Worm (Caenorhabditis elegans) whole organism, L4 larva: ENCODE data around the gene R31.2.

Source experiments
- F10B5.3 ChIP-seq: sonication (generic microtip); optimal IDR thresholded peaks from 2 replicates; lab custom pipeline; 2016; ENCODE audit warnings: mild to moderate bottlenecking, missing genetic modification characterization, missing compliant biosample characterization
- F26F4.8 ChIP-seq: fragments of 200-800 bp; sonication (Bioruptor generic); conservative IDR thresholded peaks from 2 replicates; pipeline ENCODE4 v1.3.6; 2022; ENCODE audit warnings: missing genetic modification characterization, missing compliant biosample characterization
- F49E8.2 ChIP-seq: sonication (generic microtip); optimal IDR thresholded peaks from 2 replicates; lab custom pipeline; 2016; ENCODE audit warnings: missing compliant biosample characterization, mild to moderate bottlenecking, missing genetic modification characterization, borderline replicate concordance
- Y48G9A.11 ChIP-seq: fragments of 200-800 bp; sonication (Bioruptor generic); IDR thresholded peaks from 2 replicates; pipeline ENCODE4 v1.3.6; 2022; ENCODE audit warnings: missing genetic modification reagents, missing genetic modification characterization, missing compliant biosample characterization
- Y75B8A.6 ChIP-seq: fragments of 200-800 bp; sonication (Bioruptor generic); IDR thresholded peaks from 2 replicates; pipeline ENCODE4 v1.3.6; 2022; ENCODE audit warnings: missing genetic modification reagents, missing genetic modification characterization, missing compliant biosample characterization
- aha-1 ChIP-seq: fragments of 150-350 bp; peaks from one replicate; lab custom pipeline; 2014; ENCODE audit warnings: missing biosample characterization, missing genetic modification characterization
- ama-1 ChIP-seq: fragments of 150-350 bp; optimal IDR thresholded peaks from 2 replicates; lab custom pipeline; 2014; ENCODE audit warnings: inconsistent platforms, mixed read lengths
- arid-1 ChIP-seq: fragments of 200-800 bp; sonication (Bioruptor generic); conservative IDR thresholded peaks from 2 replicates; pipeline ENCODE4 v1.3.6; 2022; ENCODE audit warnings: missing genetic modification reagents, missing genetic modification characterization, missing compliant biosample characterization
- attf-4 ChIP-seq: sonication (generic microtip); optimal IDR thresholded peaks from 3 replicates; lab custom pipeline; 2017; ENCODE audit warnings: missing biosample characterization, missing genetic modification characterization
- ceh-82 ChIP-seq: sonication (generic microtip); optimal IDR thresholded peaks from 2 replicates; lab custom pipeline; 2017; ENCODE audit warnings: missing biosample characterization, missing genetic modification characterization
- ces-1 ChIP-seq: fragments of 150-350 bp; sonication (generic microtip); optimal IDR thresholded peaks from 4 replicates; lab custom pipeline; 2014; ENCODE audit warnings: missing biosample characterization, missing genetic modification reagents, missing genetic modification characterization
- daf-12 ChIP-seq: fragments of 150-350 bp; optimal IDR thresholded peaks from 2 replicates; lab custom pipeline; 2014; ENCODE audit warnings: missing biosample characterization, missing genetic modification reagents, missing genetic modification characterization
- dmd-8 ChIP-seq: fragments of 200-800 bp; sonication (Bioruptor generic); IDR thresholded peaks from 2 replicates; pipeline ENCODE4 v1.3.6; 2022; ENCODE audit warnings: missing genetic modification characterization, missing compliant biosample characterization
- dmd-9 ChIP-seq: fragments of 200-800 bp; sonication (Bioruptor generic); IDR thresholded peaks from 2 replicates; pipeline ENCODE4 v1.3.6; 2022; ENCODE audit warnings: missing genetic modification reagents, missing genetic modification characterization, missing compliant biosample characterization
- dve-1 ChIP-seq: sonication (generic microtip); optimal IDR thresholded peaks from 2 replicates; lab custom pipeline; 2017; ENCODE audit warnings: antibody characterized with exemption, mild to moderate bottlenecking, missing genetic modification characterization, missing compliant biosample characterization; ENCODE audit not compliant: insufficient read depth
- egl-43 ChIP-seq: fragments of 200-800 bp; sonication (Bioruptor generic); IDR thresholded peaks from 2 replicates; pipeline ENCODE4 v1.3.6; 2022; ENCODE audit warnings: missing genetic modification reagents, missing genetic modification characterization, missing compliant biosample characterization
- fkh-10 ChIP-seq: fragments of 150-350 bp; optimal IDR thresholded peaks from 2 replicates; lab custom pipeline; 2014; ENCODE audit warnings: missing biosample characterization, missing genetic modification reagents, missing genetic modification characterization
- hlh-30 ChIP-seq: sonication (generic microtip); optimal IDR thresholded peaks from 2 replicates; lab custom pipeline; 2017; ENCODE audit warnings: antibody characterized with exemption, mild to moderate bottlenecking, missing genetic modification characterization, missing compliant biosample characterization; ENCODE audit not compliant: insufficient read depth
- hmg-1.1 ChIP-seq: fragments of 200-800 bp; sonication (Bioruptor generic); IDR thresholded peaks from 2 replicates; pipeline ENCODE4 v1.3.6; 2022; ENCODE audit warnings: missing genetic modification reagents, missing genetic modification characterization, missing compliant biosample characterization
- lin-13 ChIP-seq: fragments of 150-350 bp; optimal IDR thresholded peaks from 2 replicates; lab custom pipeline; 2014; ENCODE audit warnings: missing biosample characterization, missing genetic modification reagents, missing genetic modification characterization
- lin-15B ChIP-seq: fragments of 150-350 bp; sonication (generic microtip); optimal IDR thresholded peaks from 3 replicates; lab custom pipeline; 2014; ENCODE audit warnings: missing biosample characterization, missing genetic modification characterization
- lin-29 ChIP-seq: fragments of 200-800 bp; sonication (Bioruptor generic); IDR thresholded peaks from 2 replicates; pipeline ENCODE4 v1.3.6; 2022; ENCODE audit warnings: missing genetic modification reagents, missing genetic modification characterization, missing compliant biosample characterization
- lin-38 ChIP-seq: fragments of 200-800 bp; sonication (Bioruptor generic); IDR thresholded peaks from 2 replicates; pipeline ENCODE4 v1.3.6; 2022; ENCODE audit warnings: missing genetic modification reagents, missing genetic modification characterization, missing compliant biosample characterization
- lin-39 ChIP-seq: fragments of 150-350 bp; optimal IDR thresholded peaks from 2 replicates; lab custom pipeline; 2014; ENCODE audit warnings: missing biosample characterization, missing genetic modification reagents, missing genetic modification characterization
- madf-5 ChIP-seq, 2 experiments: fragments of 200-800 bp; sonication (Bioruptor generic); IDR thresholded peaks; 2 replicates each; pipeline ENCODE4 v1.3.6; 2022; ENCODE audit warnings: missing compliant biosample characterization in 2 of 2, missing genetic modification characterization in 2 of 2
- mdt-29 ChIP-seq: fragments of 200-800 bp; sonication (Bioruptor generic); IDR thresholded peaks from 2 replicates; pipeline ENCODE4 v1.3.6; 2022; ENCODE audit warnings: missing genetic modification reagents, missing genetic modification characterization, missing compliant biosample characterization
- mxl-2 ChIP-seq: fragments of 200-800 bp; sonication (Bioruptor generic); conservative IDR thresholded peaks from 2 replicates; pipeline ENCODE4 v1.3.6; 2022; ENCODE audit warnings: missing genetic modification reagents, missing genetic modification characterization, missing compliant biosample characterization
- mxl-3 ChIP-seq: fragments of 200-800 bp; sonication (Bioruptor generic); optimal IDR thresholded peaks from 2 replicates; lab custom pipeline; 2018; ENCODE audit warnings: mild to moderate bottlenecking, missing genetic modification characterization, missing compliant biosample characterization
- nhr-10 ChIP-seq: fragments of 150-350 bp; optimal IDR thresholded peaks from 2 replicates; lab custom pipeline; 2014; ENCODE audit warnings: missing biosample characterization, missing genetic modification characterization
- nhr-237 ChIP-seq: sonication (generic microtip); optimal IDR thresholded peaks from 2 replicates; lab custom pipeline; 2017; ENCODE audit warnings: missing biosample characterization, missing genetic modification characterization
- nhr-28 ChIP-seq: fragments of 150-350 bp; optimal IDR thresholded peaks from 2 replicates; lab custom pipeline; 2014; ENCODE audit warnings: missing biosample characterization, missing genetic modification characterization
- nhr-48 ChIP-seq: sonication (generic microtip); optimal IDR thresholded peaks from 2 replicates; lab custom pipeline; 2016; ENCODE audit warnings: mild to moderate bottlenecking, missing genetic modification characterization, missing compliant biosample characterization
- nhr-6 ChIP-seq: fragments of 150-350 bp; optimal IDR thresholded peaks from 2 replicates; lab custom pipeline; 2014; ENCODE audit warnings: missing biosample characterization, missing genetic modification characterization
- nhr-77 ChIP-seq: fragments of 150-350 bp; optimal IDR thresholded peaks from 2 replicates; lab custom pipeline; 2014; ENCODE audit warnings: missing biosample characterization, missing genetic modification characterization
- pha-4 ChIP-seq, 2 experiments: fragments of 150-350 bp in 1 of 2; fragments of 200-800 bp in 1 of 2; sonication (Bioruptor generic) in 1 of 2; IDR thresholded peaks in 1 of 2; optimal IDR thresholded peaks in 1 of 2; 2 replicates each; pipeline versions ENCODE4 v1.3.6 to Lab custom; 2014 to 2022; ENCODE audit warnings: missing genetic modification characterization in 2 of 2, missing genetic modification reagents in 2 of 2, missing biosample characterization in 1 of 2, missing compliant biosample characterization in 1 of 2
- php-3 ChIP-seq: fragments of 200-800 bp; sonication (Bioruptor generic); IDR thresholded peaks from 2 replicates; pipeline ENCODE4 v1.3.6; 2022; ENCODE audit warnings: missing genetic modification reagents, missing genetic modification characterization, missing compliant biosample characterization
- pqm-1 ChIP-seq: sonication (generic microtip); optimal IDR thresholded peaks from 2 replicates; lab custom pipeline; 2017; ENCODE audit warnings: missing biosample characterization, missing genetic modification characterization
- rbr-2 ChIP-seq: sonication (generic microtip); optimal IDR thresholded peaks from 2 replicates; lab custom pipeline; 2016; ENCODE audit warnings: missing genotype, missing genetic modification characterization, missing compliant biosample characterization
- saeg-2 ChIP-seq: fragments of 200-800 bp; sonication (Bioruptor generic); IDR thresholded peaks from 2 replicates; pipeline ENCODE4 v1.3.6; 2022; ENCODE audit warnings: missing genetic modification reagents, missing genetic modification characterization, missing compliant biosample characterization
- unc-130 ChIP-seq: sonication (generic microtip); optimal IDR thresholded peaks from 2 replicates; lab custom pipeline; 2016; ENCODE audit warnings: missing genetic modification reagents, missing genetic modification characterization, missing compliant biosample characterization
- unc-39 ChIP-seq: sonication (generic microtip); optimal IDR thresholded peaks from 2 replicates; lab custom pipeline; 2017; ENCODE audit warnings: missing biosample characterization, missing genetic modification characterization
- unc-62 ChIP-seq, 3 experiments: fragments of 150-350 bp in 1 of 3; sonication (generic microtip); optimal IDR thresholded peaks in 2 of 3; peaks in 1 of 3; 1 replicate in 1 of 3; 2 replicates in 2 of 3; lab custom pipeline; 2014 to 2017; ENCODE audit warnings: missing biosample characterization in 3 of 3, missing genetic modification characterization in 3 of 3, missing genetic modification reagents in 3 of 3, missing genotype in 1 of 3
- zag-1 ChIP-seq: fragments of 150-350 bp; optimal IDR thresholded peaks from 2 replicates; lab custom pipeline; 2014; ENCODE audit warnings: missing biosample characterization, missing genetic modification characterization
- ztf-11 ChIP-seq: fragments of 150-350 bp; optimal IDR thresholded peaks from 2 replicates; lab custom pipeline; 2014; ENCODE audit warnings: missing biosample characterization, missing genetic modification characterization

R31.2 gene

ce11 chrV:11891143-11891862 lies 26.1 kb upstream of the R31.2 start, which contains the start of the genes sodh-2 and srx-76:
Gene sodh-2, minus strand, starts transcription at chrV:11891243.
Gene srx-76, plus strand, starts transcription at chrV:11891812.
- TF ChIP-seq unc-62 (GFP tag; optimal IDR thresholded peaks at IDR 0.05 in 1 of 2; lab: Kevin White, UChicago) (peak in 1 of 2 experiments; percentile 85), unc-62 (tag; optimal IDR thresholded peaks at IDR 0.05; lab: Kevin White, UChicago) (no peak), nhr-28 (peak; percentile 20), dve-1 (peak; percentile 39), nhr-48 (tag; lab: Kevin White, UChicago) (no peak)
- TF ChIP-seq, all 104 proteins: peak for 3

ce11 chrV:11893975-11894374 lies 23.4 kb upstream of the R31.2 start, which contains the start of gene K12G11.6:
Gene K12G11.6, plus strand, starts transcription at chrV:11894331.
- no peak for TF ChIP-seq madf-5 (GFP tag; IDR thresholded peaks at IDR 0.05; lab: Robert Waterston, UW)
- no peak for TF ChIP-seq pha-4 (GFP tag; IDR thresholded peaks at IDR 0.05; lab: Robert Waterston, UW)
- no peak for TF ChIP-seq pha-4 (tag; optimal IDR thresholded peaks at IDR 0.05; lab: Kevin White, UChicago)
- TF ChIP-seq unc-62 (GFP tag; optimal IDR thresholded peaks at IDR 0.05 in 1 of 2; lab: Kevin White, UChicago): peak in 1 of 2 experiments; percentile 94
- TF ChIP-seq unc-62 (tag; optimal IDR thresholded peaks at IDR 0.05; lab: Kevin White, UChicago): no peak
- no peak for TF ChIP-seq rbr-2 (tag; lab: Kevin White, UChicago)
- no peak for TF ChIP-seq lin-13 (GFP tag; lab: Kevin White, UChicago)

- TF ChIP-seq daf-12 (tag; lab: Kevin White, UChicago): no peak
- TF ChIP-seq dmd-8 (GFP tag; lab: Robert Waterston, UW): no peak
- no peak for TF ChIP-seq Y75B8A.6
- TF ChIP-seq dve-1: peak; percentile 54
- no peak for TF ChIP-seq F49E8.2 (tag; lab: Kevin White, UChicago)
- TF ChIP-seq aha-1: peak; percentile 89
- TF ChIP-seq rbr-2 (tag; lab: Kevin White, UChicago): peak; percentile 23
- no peak for TF ChIP-seq attf-4
- TF ChIP-seq lin-29: no peak
- no peak for TF ChIP-seq nhr-10 (tag; lab: Kevin White, UChicago)
- no peak for TF ChIP-seq lin-13 (GFP tag; lab: Kevin White, UChicago)
- TF ChIP-seq unc-39 (tag; lab: Kevin White, UChicago): no peak
- no peak for TF ChIP-seq mdt-29 (GFP tag; lab: Robert Waterston, UW)
- no peak for TF ChIP-seq unc-130 (GFP tag; lab: Kevin White, UChicago)
- TF ChIP-seq madf-5 (GFP tag; IDR thresholded peaks at IDR 0.05; lab: Robert Waterston, UW): no peak
- no peak for TF ChIP-seq lin-39 (tag; lab: Kevin White, UChicago)
- TF ChIP-seq pqm-1 (tag; lab: Kevin White, UChicago): no peak
- no peak for TF ChIP-seq ces-1 (GFP tag; lab: Kevin White, UChicago)
- no peak for TF ChIP-seq mxl-2 (GFP tag; lab: Robert Waterston, UW)
- peak; percentile 34 for TF ChIP-seq nhr-6 (tag; lab: Kevin White, UChicago)
- TF ChIP-seq nhr-28: peak; percentile 56
- TF ChIP-seq ama-1: no peak
- no peak for TF ChIP-seq saeg-2 (GFP tag; lab: Robert Waterston, UW)
- TF ChIP-seq lin-15B (tag; lab: Kevin White, UChicago): no peak
- peak; percentile 59 for TF ChIP-seq mxl-3
- TF ChIP-seq egl-43 (GFP tag; lab: Robert Waterston, UW): no peak
- no peak for TF ChIP-seq F10B5.3 (tag; lab: Kevin White, UChicago)
- TF ChIP-seq ceh-82 (tag; lab: Kevin White, UChicago): no peak
- TF ChIP-seq ztf-11 (tag; lab: Kevin White, UChicago): no peak
- no peak for TF ChIP-seq F26F4.8 (GFP tag; lab: Robert Waterston, UW)
- TF ChIP-seq nhr-237: no peak
- no peak for TF ChIP-seq Y48G9A.11 (GFP tag; lab: Robert Waterston, UW)
- no peak for TF ChIP-seq hmg-1.1
- TF ChIP-seq nhr-77 (tag; lab: Kevin White, UChicago): no peak
- TF ChIP-seq lin-38 (GFP tag; lab: Robert Waterston, UW): no peak
- no peak for TF ChIP-seq zag-1 (tag; lab: Kevin White, UChicago)
- no peak for TF ChIP-seq fkh-10 (GFP tag; lab: Kevin White, UChicago)
- TF ChIP-seq dmd-9: 0 out of 2 replicates have a peak, but pooled peaks have one; percentile 29
- TF ChIP-seq php-3 (GFP tag; lab: Robert Waterston, UW): no peak
- TF ChIP-seq hlh-30 (tag; lab: Kevin White, UChicago): no peak
- no peak for TF ChIP-seq arid-1 (GFP tag; lab: Robert Waterston, UW)
These were observed 21.0 kb upstream of the R31.2 start for ce11 chrV:11896322-11896898.
